Worm (Caenorhabditis elegans): ENCODE results near the gene T19D12.6.

T19D12.6 gene

ce11 chrII:6646903-6647302, 4.0 kb upstream of the T19D12.6 start:
- TF ChIP-seq M03D4.4 (tag; optimal IDR thresholded peaks at IDR 0.05) (no peak), drap-1 (GFP tag; optimal IDR thresholded peaks at IDR 0.05) (no peak), ceh-83 (GFP tag; optimal IDR thresholded peaks at IDR 0.05) (no peak), blmp-1 (tag; optimal IDR thresholded peaks at IDR 0.05) (no peak), mab-5 (tag; optimal IDR thresholded peaks at IDR 0.05) (no peak), flh-1 (GFP tag; optimal IDR thresholded peaks at IDR 0.05) (no peak), snpc-4 (tag; optimal IDR thresholded peaks at IDR 0.05) (no peak), sem-2 (GFP tag; optimal IDR thresholded peaks at IDR 0.05) (no peak), lsy-2 (tag; optimal IDR thresholded peaks at IDR 0.05) (no peak), hlh-1 (tag; optimal IDR thresholded peaks at IDR 0.05) (no peak), zip-8 (tag; optimal IDR thresholded peaks at IDR 0.05) (no peak), nhr-76 (tag; optimal IDR thresholded peaks at IDR 0.05) (no peak)

- TF ChIP-seq hlh-1 (tag; optimal IDR thresholded peaks at IDR 0.05), result no peak
- peak; percentile 77 for TF ChIP-seq ces-1 (GFP tag; optimal IDR thresholded peaks at IDR 0.05)
- TF ChIP-seq sptf-1 (tag; optimal IDR thresholded peaks at IDR 0.05), result no peak
Measured at ce11 chrII:6642180-6642579, 737 bp downstream of the T19D12.6 start.

DNA sequence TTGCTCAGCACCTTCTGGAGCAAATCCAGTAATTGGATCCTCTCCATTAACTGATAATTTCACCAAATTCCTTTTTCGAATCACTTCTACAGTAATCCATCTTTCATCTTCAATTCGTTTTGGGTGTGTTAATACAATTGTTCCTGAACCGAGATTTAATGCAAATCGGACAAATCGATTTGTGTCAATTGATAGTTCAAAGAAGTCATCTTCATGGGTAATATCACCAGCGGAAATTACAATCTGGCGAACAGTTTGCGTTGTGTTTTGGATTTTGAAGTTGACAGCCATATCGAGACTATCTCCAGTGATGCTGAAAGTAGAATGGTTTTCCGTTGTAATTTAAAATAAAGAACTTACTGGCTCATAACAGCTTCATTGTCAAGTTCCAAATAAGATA, 5.1 kb downstream of the T19D12.6 start:
- no peak for TF ChIP-seq M03D4.4 (tag; optimal IDR thresholded peaks at IDR 0.05)

- TF ChIP-seq mep-1 (tag; optimal IDR thresholded peaks at IDR 0.05), result no peak
- TF ChIP-seq drap-1 (GFP tag; optimal IDR thresholded peaks at IDR 0.05), result no peak
- TF ChIP-seq nhr-76 (tag; optimal IDR thresholded peaks at IDR 0.05), result no peak
- no peak for TF ChIP-seq nhr-12 (tag; optimal IDR thresholded peaks at IDR 0.05)
- no peak for TF ChIP-seq unc-120 (tag; optimal IDR thresholded peaks at IDR 0.05; ENCODE audit: poor library complexity, severe bottlenecking)
- TF ChIP-seq cnd-1 (tag; optimal IDR thresholded peaks at IDR 0.05), result no peak
- TF ChIP-seq ceh-39 (tag; optimal IDR thresholded peaks at IDR 0.05), result no peak
- TF ChIP-seq elt-3 (tag; optimal IDR thresholded peaks at IDR 0.05), result no peak
- no peak for TF ChIP-seq unc-62 (GFP tag; optimal IDR thresholded peaks at IDR 0.05)
- no peak for TF ChIP-seq nhr-2 (tag; optimal IDR thresholded peaks at IDR 0.05)
Measured at ce11 chrII:6636136-6636535, 6.8 kb downstream of the T19D12.6 start, which contains the start of gene T19D12.5. Gene T19D12.5 (minus strand): TSS chrII:6636236.

- no peak for TF ChIP-seq nhr-76 (tag; optimal IDR thresholded peaks at IDR 0.05)
- TF ChIP-seq elt-3 (tag; optimal IDR thresholded peaks at IDR 0.05), result no peak
- TF ChIP-seq snpc-4 (tag; optimal IDR thresholded peaks at IDR 0.05), result no peak
- TF ChIP-seq nhr-12 (tag; optimal IDR thresholded peaks at IDR 0.05), result no peak
- no peak for TF ChIP-seq sptf-1 (tag; optimal IDR thresholded peaks at IDR 0.05)
- no peak for TF ChIP-seq lin-13 (tag; optimal IDR thresholded peaks at IDR 0.05)
- no peak for TF ChIP-seq pha-4 (tag; optimal IDR thresholded peaks at IDR 0.05)
- TF ChIP-seq flh-1 (GFP tag; optimal IDR thresholded peaks at IDR 0.05), result no peak
- no peak for TF ChIP-seq mls-2 (tag; optimal IDR thresholded peaks at IDR 0.05)
- TF ChIP-seq ceh-39 (tag; optimal IDR thresholded peaks at IDR 0.05), result no peak
- TF ChIP-seq unc-62 (GFP tag; optimal IDR thresholded peaks at IDR 0.05), result no peak
- no peak for TF ChIP-seq hlh-1 (tag; optimal IDR thresholded peaks at IDR 0.05)
- no peak for TF ChIP-seq ham-2 (GFP tag; optimal IDR thresholded peaks at IDR 0.05)
Measured at ce11 chrII:6631995-6632394, 10.9 kb downstream of the T19D12.6 start.

DNA sequence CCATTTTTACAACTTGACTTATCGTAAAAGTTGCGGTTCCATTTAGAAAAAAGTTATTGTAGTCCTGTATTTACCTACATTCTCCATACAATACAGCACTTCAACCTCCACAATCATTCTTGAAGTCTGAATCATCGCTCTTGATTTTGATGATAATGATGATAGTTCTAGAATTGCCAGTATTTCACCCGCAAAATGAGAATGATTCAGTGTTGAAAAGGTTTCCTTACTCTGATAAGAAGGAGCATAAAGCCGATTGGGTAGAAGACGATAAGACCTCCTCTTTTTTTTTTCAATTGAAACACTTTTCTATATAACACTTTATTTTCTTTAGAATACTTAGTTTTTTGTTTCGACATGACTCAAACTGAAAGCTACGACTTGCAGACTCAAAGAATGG, 12.1 kb downstream of the T19D12.6 start, which contains the start of gene T19D12.4:
Gene T19D12.4, plus strand, starts transcription at position 295 of the 400 bp plus-strand sequence.
- no peak for TF ChIP-seq zip-8 (tag; optimal IDR thresholded peaks at IDR 0.05)
- TF ChIP-seq ceh-39 (tag; optimal IDR thresholded peaks at IDR 0.05), result no peak
- no peak for TF ChIP-seq mls-2 (tag; optimal IDR thresholded peaks at IDR 0.05)
- TF ChIP-seq lin-13 (tag; optimal IDR thresholded peaks at IDR 0.05), result no peak
- no peak for TF ChIP-seq sptf-1 (tag; optimal IDR thresholded peaks at IDR 0.05)
- TF ChIP-seq ztf-11 (tag; optimal IDR thresholded peaks at IDR 0.05), result no peak
- no peak for TF ChIP-seq cnd-1 (tag; optimal IDR thresholded peaks at IDR 0.05)
- TF ChIP-seq snpc-4 (tag; optimal IDR thresholded peaks at IDR 0.05), result no peak
- TF ChIP-seq flh-1 (GFP tag; optimal IDR thresholded peaks at IDR 0.05), result no peak
- no peak for TF ChIP-seq blmp-1 (tag; optimal IDR thresholded peaks at IDR 0.05)
- TF ChIP-seq nhr-2 (tag; optimal IDR thresholded peaks at IDR 0.05), result no peak
- no peak for TF ChIP-seq unc-62 (GFP tag; optimal IDR thresholded peaks at IDR 0.05)
- no peak for TF ChIP-seq ceh-43 (GFP tag; optimal IDR thresholded peaks at IDR 0.05)
- no peak for TF ChIP-seq drap-1 (GFP tag; optimal IDR thresholded peaks at IDR 0.05)
- TF ChIP-seq unc-39 (tag; optimal IDR thresholded peaks at IDR 0.05), result no peak
- no peak for TF ChIP-seq M03D4.4 (tag; optimal IDR thresholded peaks at IDR 0.05)
- TF ChIP-seq mep-1 (tag; optimal IDR thresholded peaks at IDR 0.05), result no peak
- TF ChIP-seq elt-3 (tag; optimal IDR thresholded peaks at IDR 0.05), result no peak

All from whole organism, mixed stage, embryonic.